Fruit fly (Drosophila melanogaster) whole organism, pupa: ENCODE measurements around the gene CG34324.

Experiments used
- CG10348 ChIP-seq: fragments of 200-800 bp; sonication (Bioruptor generic); IDR thresholded peaks from 2 replicates; pipeline ENCODE4 v1.3.6; 2022; ENCODE audit warnings: missing biosample characterization, missing genetic modification characterization
- CG12605 ChIP-seq: fragments of 200-800 bp; sonication (Bioruptor generic); IDR thresholded peaks from 2 replicates; pipeline ENCODE4 v1.3.6; 2022; ENCODE audit warnings: missing biosample characterization, missing genetic modification characterization
- CG13204 ChIP-seq: fragments of 200-800 bp; sonication (Bioruptor generic); optimal IDR thresholded peaks from 2 replicates; lab custom pipeline; 2018; ENCODE audit warnings: missing biosample characterization, mild to moderate bottlenecking, missing genetic modification characterization, moderate library complexity
- CG14655 ChIP-seq: fragments of 200-800 bp; sonication (Bioruptor generic); optimal IDR thresholded peaks from 3 replicates; lab custom pipeline; 2017; ENCODE audit warnings: mild to moderate bottlenecking, missing biosample characterization, missing genetic modification reagents, missing genetic modification characterization
- CG15710 ChIP-seq: fragments of 200-800 bp; sonication (Bioruptor generic); optimal IDR thresholded peaks from 2 replicates; lab custom pipeline; 2018; ENCODE audit warnings: missing biosample characterization, mild to moderate bottlenecking, missing genetic modification characterization, moderate library complexity
- CG32121 ChIP-seq: fragments of 200-800 bp; sonication (Bioruptor generic); IDR thresholded peaks from 2 replicates; pipeline ENCODE4 v1.3.6; 2022; ENCODE audit warnings: missing biosample characterization, missing genetic modification characterization
- CG34367 ChIP-seq: fragments of 200-800 bp; sonication (Bioruptor generic); optimal IDR thresholded peaks from 2 replicates; lab custom pipeline; 2018; ENCODE audit warnings: missing biosample characterization, mild to moderate bottlenecking, missing genetic modification characterization
- CG4496 ChIP-seq: fragments of 200-800 bp; sonication (Bioruptor generic); IDR thresholded peaks from 3 replicates; pipeline ENCODE4 v1.3.6; 2022; ENCODE audit warnings: missing biosample characterization, missing genetic modification characterization
- CG8159 ChIP-seq: fragments of 200-800 bp; sonication (Bioruptor generic); optimal IDR thresholded peaks from 3 replicates; lab custom pipeline; 2018; ENCODE audit warnings: missing biosample characterization, mild to moderate bottlenecking, missing genetic modification characterization, moderate library complexity
- CG8301 ChIP-seq: fragments of 200-800 bp; sonication (Bioruptor generic); optimal IDR thresholded peaks from 2 replicates; lab custom pipeline; 2018; ENCODE audit warnings: missing biosample characterization, mild to moderate bottlenecking, missing genetic modification characterization
- CG9948 ChIP-seq: fragments of 200-800 bp; sonication (Bioruptor generic); optimal IDR thresholded peaks from 2 replicates; lab custom pipeline; 2018; ENCODE audit warnings: missing biosample characterization, mild to moderate bottlenecking, missing genetic modification characterization, moderate library complexity
- D1 ChIP-seq: fragments of 200-800 bp; sonication (Bioruptor generic); optimal IDR thresholded peaks from 2 replicates; lab custom pipeline; 2018; ENCODE audit warnings: missing biosample characterization, mild to moderate bottlenecking, missing genetic modification characterization, moderate library complexity
- EcR ChIP-seq: fragments of 200-800 bp; sonication (Bioruptor generic); optimal IDR thresholded peaks from 3 replicates; lab custom pipeline; 2019; ENCODE audit warnings: missing biosample characterization, missing genetic modification characterization, mild to moderate bottlenecking, moderate library complexity, missing genetic modification reagents
- Ets98B ChIP-seq: fragments of 200-800 bp; sonication (Bioruptor generic); IDR thresholded peaks from 2 replicates; pipeline ENCODE4 v1.3.6; 2022; ENCODE audit warnings: missing biosample characterization, missing genetic modification characterization
- Pif1A ChIP-seq: fragments of 200-800 bp; sonication (Bioruptor generic); optimal IDR thresholded peaks from 3 replicates; lab custom pipeline; 2016; ENCODE audit warnings: missing biosample characterization, missing genetic modification characterization
- Pif1B ChIP-seq: fragments of 200-800 bp; sonication (Bioruptor generic); optimal IDR thresholded peaks from 3 replicates; lab custom pipeline; 2016; ENCODE audit warnings: missing biosample characterization, missing genetic modification characterization
- fd96Ca ChIP-seq: fragments of 200-800 bp; sonication (Bioruptor generic); IDR thresholded peaks from 3 replicates; pipeline ENCODE4 v1.3.6; 2022; ENCODE audit warnings: missing biosample characterization, missing genetic modification characterization
- gl ChIP-seq: fragments of 200-800 bp; sonication (Bioruptor generic); optimal IDR thresholded peaks from 2 replicates; lab custom pipeline; 2018; ENCODE audit warnings: missing biosample characterization, mild to moderate bottlenecking, missing genetic modification characterization
- rn ChIP-seq: fragments of 200-800 bp; sonication (Bioruptor generic); IDR thresholded peaks from 2 replicates; pipeline ENCODE4 v1.3.6; 2022; ENCODE audit warnings: missing biosample characterization, missing genetic modification characterization

CG34324 gene

dm6 chrX:13434065-13434464 is 23.4 kb downstream of the CG34324 start:
- TF ChIP-seq CG9948: no peak
- TF ChIP-seq Pif1B (GFP tag; lab: Kevin White, UChicago): no peak
- no peak for TF ChIP-seq rn

- TF ChIP-seq Pif1B (GFP tag; lab: Kevin White, UChicago): no peak
- TF ChIP-seq D1 (tag; lab: Kevin White, UChicago): no peak
- no peak for TF ChIP-seq Pif1A
- TF ChIP-seq fd96Ca: no peak
- no peak for TF ChIP-seq Ets98B (GFP tag; lab: Robert Waterston, UW)
- no peak for TF ChIP-seq CG13204 (GFP tag; lab: Kevin White, UChicago)
- no peak for TF ChIP-seq CG12605 (GFP tag; lab: Robert Waterston, UW)
- TF ChIP-seq EcR (GFP tag; lab: Kevin White, UChicago): no peak
- no peak for TF ChIP-seq CG34367 (tag; lab: Kevin White, UChicago)
- TF ChIP-seq CG10348 (GFP tag; lab: Robert Waterston, UW): no peak
- no peak for TF ChIP-seq rn
- no peak for TF ChIP-seq CG4496 (GFP tag; lab: Robert Waterston, UW)
Observed at dm6 chrX:13421059-13421458, 36.4 kb downstream of the CG34324 start.

dm6 chrX:13412941-13413613 is 44.4 kb downstream of the CG34324 start, which contains the start of the genes CG1998 and Set2:
CG1998 (minus strand) TSS chrX:13413074.
Set2 (plus strand) TSS chrX:13413242.
- peak; percentile 24; the same call in 1 of the 2 replicates for TF ChIP-seq Ets98B (GFP tag; lab: Robert Waterston, UW)
- TF ChIP-seq CG13204 (GFP tag; lab: Kevin White, UChicago): no peak

DNA sequence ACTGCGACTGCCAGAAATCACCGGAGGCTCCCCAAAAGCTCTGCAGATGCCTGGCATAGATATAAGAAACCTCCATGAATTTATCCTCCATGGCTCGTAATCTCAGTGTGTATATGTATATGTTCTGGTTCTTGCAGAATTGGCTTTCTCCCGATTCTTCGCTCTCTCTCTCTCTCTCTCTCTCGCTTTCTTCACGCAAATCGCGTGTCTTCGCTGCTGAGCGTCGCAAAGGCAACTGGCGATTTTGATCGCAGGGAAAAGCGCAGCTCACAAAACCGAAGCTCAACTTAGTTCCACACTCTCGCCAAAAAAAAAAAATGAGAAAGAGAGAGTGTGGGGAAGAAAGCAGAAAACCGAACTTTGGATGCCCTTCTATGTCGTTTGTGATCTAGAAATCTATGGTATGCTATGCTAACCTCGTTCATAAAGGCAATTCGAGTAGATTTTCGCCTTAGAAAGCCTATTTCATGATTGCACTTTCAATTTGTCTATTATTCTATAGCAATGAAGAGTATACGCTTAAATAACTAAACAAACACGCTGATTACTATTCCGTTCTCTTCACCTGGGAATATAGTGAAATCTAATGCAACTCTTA is 46.0 kb downstream of the CG34324 start:
- peak; percentile 65; the same call in 2 of the 3 replicates for TF ChIP-seq fd96Ca
- TF ChIP-seq CG12605 (GFP tag; lab: Robert Waterston, UW): 0 out of 2 replicates have a peak, but pooled peaks have one; percentile 10
- peak; percentile 52; the same call in 1 of the 2 replicates for TF ChIP-seq Ets98B (GFP tag; lab: Robert Waterston, UW)
- peak; percentile 5 for TF ChIP-seq Pif1B (GFP tag; lab: Kevin White, UChicago)
- TF ChIP-seq CG9948: no peak
- TF ChIP-seq CG15710 (tag; lab: Kevin White, UChicago): no peak
- TF ChIP-seq CG4496 (GFP tag; lab: Robert Waterston, UW): peak; percentile 7; the same call in 1 of the 3 replicates

DNA sequence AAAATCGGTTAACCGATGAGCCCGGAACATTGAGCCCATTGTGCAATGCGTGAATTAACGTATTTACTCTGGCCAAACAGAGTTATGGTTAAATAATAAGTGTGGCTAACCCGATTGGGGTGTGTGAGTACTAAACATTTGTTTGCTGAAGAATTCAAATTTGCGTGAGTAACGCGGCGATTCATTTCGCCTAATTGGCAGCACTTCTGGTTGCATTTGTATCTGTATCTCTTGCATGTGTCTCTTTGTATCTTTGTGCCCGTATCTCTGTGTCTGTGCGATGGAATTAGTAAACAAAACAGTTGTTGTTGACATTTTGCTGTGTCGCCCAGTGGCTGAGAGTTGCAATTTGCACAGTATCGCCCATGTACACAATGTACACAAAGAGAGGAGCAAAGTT is 46.6 kb downstream of the CG34324 start:
- no peak for TF ChIP-seq CG15710 (tag; lab: Kevin White, UChicago)
- no peak for TF ChIP-seq CG32121
- no peak for TF ChIP-seq rn
- TF ChIP-seq CG14655 (GFP tag; lab: Kevin White, UChicago): no peak
- no peak for TF ChIP-seq Pif1A
- no peak for TF ChIP-seq CG9948
- TF ChIP-seq, all 21 proteins: peak for 0

dm6 chrX:13407673-13408072 is 49.8 kb downstream of the CG34324 start:
- no peak for TF ChIP-seq gl (tag; lab: Kevin White, UChicago)
- no peak for TF ChIP-seq EcR (GFP tag; lab: Kevin White, UChicago)
- no peak for TF ChIP-seq fd96Ca
- TF ChIP-seq CG13204 (GFP tag; lab: Kevin White, UChicago): no peak
- no peak for TF ChIP-seq Pif1B (GFP tag; lab: Kevin White, UChicago)
- no peak for TF ChIP-seq Pif1A
- TF ChIP-seq D1 (tag; lab: Kevin White, UChicago): no peak
- no peak for TF ChIP-seq Ets98B (GFP tag; lab: Robert Waterston, UW)
- no peak for TF ChIP-seq CG4496 (GFP tag; lab: Robert Waterston, UW)
- no peak for TF ChIP-seq CG34367 (tag; lab: Kevin White, UChicago)
- no peak for TF ChIP-seq CG12605 (GFP tag; lab: Robert Waterston, UW)
- no peak for TF ChIP-seq rn
- no peak for TF ChIP-seq CG14655 (GFP tag; lab: Kevin White, UChicago)
- no peak for TF ChIP-seq CG9948
- TF ChIP-seq CG8301 (tag; lab: Kevin White, UChicago): no peak
- TF ChIP-seq CG8159 (tag; lab: Kevin White, UChicago): no peak
- TF ChIP-seq, all 21 proteins: peak for 0
